Worm (Caenorhabditis elegans) whole organism, early embryonic: ENCODE data around the gene C02E7.6.

Experiments used
- B0310.2 ChIP-seq: sonication (generic microtip); optimal IDR thresholded peaks from 2 replicates; lab custom pipeline; 2016; ENCODE audit warnings: mild to moderate bottlenecking, missing genetic modification characterization, missing compliant biosample characterization
- aly-1 ChIP-seq: sonication (generic microtip); optimal IDR thresholded peaks from 2 replicates; lab custom pipeline; 2016; ENCODE audit warnings: missing genetic modification characterization, missing compliant biosample characterization
- ama-1 ChIP-seq: fragments of 150-350 bp; optimal IDR thresholded peaks from 2 replicates; lab custom pipeline; 2014
- ceh-36 ChIP-seq: sonication (generic microtip); optimal IDR thresholded peaks from 2 replicates; lab custom pipeline; 2016; ENCODE audit warnings: missing genetic modification characterization, inconsistent platforms, missing compliant biosample characterization
- ets-7 ChIP-seq: sonication (generic microtip); optimal IDR thresholded peaks from 2 replicates; lab custom pipeline; 2016; ENCODE audit warnings: missing genotype, missing genetic modification characterization, missing compliant biosample characterization
- flt-1 ChIP-seq: fragments of 200-800 bp; sonication (Bioruptor generic); IDR thresholded peaks from 2 replicates; pipeline ENCODE4 v1.3.6; 2022; ENCODE audit warnings: missing genetic modification characterization, missing compliant biosample characterization
- hmg-4 ChIP-seq: fragments of 200-800 bp; sonication (Bioruptor generic); optimal IDR thresholded peaks from 2 replicates; lab custom pipeline; 2018; ENCODE audit warnings: mild to moderate bottlenecking, missing genetic modification characterization, missing compliant biosample characterization
- hnd-1 ChIP-seq: sonication (generic microtip); optimal IDR thresholded peaks from 2 replicates; lab custom pipeline; 2016; ENCODE audit warnings: missing genetic modification characterization, missing compliant biosample characterization
- pes-1 ChIP-seq: fragments of 200-800 bp; sonication (Bioruptor generic); IDR thresholded peaks from 2 replicates; pipeline ENCODE4 v1.3.6; 2022; ENCODE audit warnings: missing genetic modification reagents, missing genetic modification characterization, missing compliant biosample characterization
- scrt-1 ChIP-seq: fragments of 200-800 bp; sonication (Bioruptor generic); IDR thresholded peaks from 2 replicates; pipeline ENCODE4 v1.3.6; 2022; ENCODE audit warnings: missing genetic modification characterization, missing compliant biosample characterization
- tbx-11 ChIP-seq: fragments of 200-800 bp; sonication (Bioruptor generic); IDR thresholded peaks from 2 replicates; pipeline ENCODE4 v1.3.6; 2022; ENCODE audit warnings: missing genetic modification characterization, missing compliant biosample characterization
- tbx-37 ChIP-seq: fragments of 200-800 bp; sonication (Bioruptor generic); conservative IDR thresholded peaks from 2 replicates; pipeline ENCODE4 v1.3.6; 2022; ENCODE audit warnings: missing genetic modification reagents, missing genetic modification characterization, missing compliant biosample characterization
- tra-4 ChIP-seq: sonication (generic microtip); optimal IDR thresholded peaks from 2 replicates; lab custom pipeline; 2017; ENCODE audit warnings: missing genetic modification characterization, missing compliant biosample characterization

DNA sequence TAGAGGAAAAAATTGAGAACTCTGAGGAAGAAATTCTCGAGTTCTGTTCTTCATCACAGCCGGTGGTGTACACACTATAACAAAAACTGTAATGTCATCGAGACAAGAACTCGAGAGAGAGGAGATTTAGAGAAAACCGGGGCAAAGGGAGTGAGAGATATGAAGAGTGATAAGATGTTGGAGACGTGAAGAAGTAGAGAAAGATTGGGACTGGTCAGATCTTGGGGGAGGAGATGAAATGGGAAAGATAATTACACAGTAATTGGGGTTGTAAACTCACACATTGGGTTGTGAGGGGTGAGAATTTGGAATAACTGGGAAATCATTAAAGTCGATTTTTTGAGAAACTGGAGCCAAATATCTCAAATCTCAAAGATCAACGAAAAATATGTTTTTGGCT is 46.8 kb downstream of the C02E7.6 start:
- TF ChIP-seq scrt-1 (GFP tag; lab: Robert Waterston, UW) (no peak), ama-1 (no peak), aly-1 (no peak), flt-1 (GFP tag; lab: Robert Waterston, UW) (no peak), ets-7 (tag; lab: Kevin White, UChicago) (no peak), hnd-1 (no peak), hmg-4 (GFP tag; lab: Kevin White, UChicago) (no peak), pes-1 (no peak), B0310.2 (tag; lab: Kevin White, UChicago) (no peak), tra-4 (tag; lab: Kevin White, UChicago) (no peak), tbx-11 (no peak), ceh-36 (tag; lab: Kevin White, UChicago) (no peak), tbx-37 (GFP tag; lab: Robert Waterston, UW) (no peak)
